Fruit fly (Drosophila melanogaster) whole organism, wandering third instar larva: ENCODE results near the gene CG7655.

Source experiments
- Abd-B ChIP-seq: fragments of >200 bp; optimal IDR thresholded peaks from 2 replicates; lab custom pipeline; 2017; ENCODE audit warnings: missing biosample characterization, missing genetic modification characterization
- CG32264 ChIP-seq: fragments of 200-800 bp; sonication (Bioruptor generic); optimal IDR thresholded peaks from 2 replicates; lab custom pipeline; 2016; ENCODE audit warnings: missing biosample characterization, missing genetic modification characterization
- CG9705 ChIP-seq: fragments of 200-800 bp; sonication (Bioruptor generic); optimal IDR thresholded peaks from 2 replicates; lab custom pipeline; 2018; ENCODE audit warnings: missing biosample characterization, mild to moderate bottlenecking, missing genetic modification characterization
- CrebA ChIP-seq: fragments of 200-800 bp; sonication (Bioruptor generic); optimal IDR thresholded peaks from 2 replicates; lab custom pipeline; 2016; ENCODE audit warnings: missing biosample characterization, mild to moderate bottlenecking, missing genetic modification characterization, borderline replicate concordance
- Dfd ChIP-seq: fragments of >200 bp; optimal IDR thresholded peaks from 2 replicates; lab custom pipeline; 2017; ENCODE audit warnings: missing biosample characterization, missing genetic modification characterization
- Dif ChIP-seq: fragments of 200-275, 200-300 bp; sonication (Bioruptor generic); optimal IDR thresholded peaks from 2 replicates; lab custom pipeline; 2018; ENCODE audit warnings: missing biosample characterization, missing genetic modification characterization; ENCODE audit not compliant: partially characterized antibody
- GATAd ChIP-seq: sonication (Bioruptor generic); optimal IDR thresholded peaks from 2 replicates; lab custom pipeline; 2016; ENCODE audit warnings: missing biosample characterization, missing genetic modification characterization
- HLH106 ChIP-seq: fragments of 200-800 bp; optimal IDR thresholded peaks from 3 replicates; lab custom pipeline; 2019; ENCODE audit warnings: missing biosample characterization, mild to moderate bottlenecking, missing genetic modification characterization, moderate library complexity
- Hnf4 ChIP-seq: fragments of 200-800 bp; sonication (Bioruptor generic); optimal IDR thresholded peaks from 2 replicates; lab custom pipeline; 2016; ENCODE audit warnings: missing biosample characterization, mild to moderate bottlenecking, missing genetic modification characterization
- Hr78 ChIP-seq: fragments of >200 bp; optimal IDR thresholded peaks from 2 replicates; lab custom pipeline; 2017; ENCODE audit warnings: missing biosample characterization, missing genetic modification characterization
- Hr83 ChIP-seq: fragments of 200-300 bp; sonication (Bioruptor generic); optimal IDR thresholded peaks from 2 replicates; lab custom pipeline; 2016; ENCODE audit warnings: missing biosample characterization, mild to moderate bottlenecking, missing genetic modification characterization, moderate library complexity; ENCODE audit not compliant: poor library complexity, severe bottlenecking
- Jra ChIP-seq: sonication (Bioruptor generic); optimal IDR thresholded peaks from 2 replicates; lab custom pipeline; 2016; ENCODE audit warnings: missing biosample characterization, missing genetic modification characterization
- Mio ChIP-seq: sonication (Bioruptor generic); optimal IDR thresholded peaks from 2 replicates; lab custom pipeline; 2016; ENCODE audit warnings: missing biosample characterization, missing genetic modification characterization
- Myc ChIP-seq: fragments of >200 bp; optimal IDR thresholded peaks from 2 replicates; lab custom pipeline; 2017
- N ChIP-seq: fragments of >200 bp; optimal IDR thresholded peaks from 2 replicates; lab custom pipeline; 2018; ENCODE audit warnings: missing biosample characterization, missing external identifiers, missing genetic modification characterization
- OdsH ChIP-seq: fragments of 200-800 bp; sonication (Bioruptor generic); optimal IDR thresholded peaks from 2 replicates; lab custom pipeline; 2016; ENCODE audit warnings: missing biosample characterization, mild to moderate bottlenecking, missing genetic modification characterization
- Rel ChIP-seq, 2 experiments: fragments of 200-800 bp; sonication (Bioruptor generic) in 1 of 2; optimal IDR thresholded peaks; 2 replicates in 1 of 2; 3 replicates in 1 of 2; lab custom pipeline; 2016 to 2019; ENCODE audit warnings: mild to moderate bottlenecking in 2 of 2, missing biosample characterization in 2 of 2, missing genetic modification characterization in 2 of 2, moderate library complexity in 1 of 2
- Sp1 ChIP-seq: fragments of 200-800 bp; sonication (Bioruptor generic); optimal IDR thresholded peaks from 3 replicates; lab custom pipeline; 2019; ENCODE audit warnings: missing biosample characterization, mild to moderate bottlenecking, missing genetic modification characterization, moderate library complexity
- Vsx2 ChIP-seq: fragments of 200-300, 225-300 bp; sonication (Bioruptor generic); optimal IDR thresholded peaks from 2 replicates; lab custom pipeline; 2018; ENCODE audit warnings: missing biosample characterization, missing genetic modification characterization; ENCODE audit not compliant: partially characterized antibody
- br ChIP-seq: fragments of 200-800 bp; sonication (Bioruptor generic); optimal IDR thresholded peaks from 2 replicates; lab custom pipeline; 2016; ENCODE audit warnings: missing biosample characterization, missing genetic modification characterization
- brk ChIP-seq: fragments of 200-800 bp; sonication (Bioruptor generic); optimal IDR thresholded peaks from 2 replicates; lab custom pipeline; 2016; ENCODE audit warnings: missing biosample characterization, mild to moderate bottlenecking, missing genetic modification characterization
- dl ChIP-seq, 2 experiments: fragments of 175-275, 200-275 bp in 1 of 2; fragments of 200-275 bp in 1 of 2; sonication (Bioruptor generic); optimal IDR thresholded peaks; lab custom pipeline; 2018; ENCODE audit warnings: mild to moderate bottlenecking in 2 of 2, missing biosample characterization in 2 of 2, missing genetic modification characterization in 2 of 2, moderate library complexity in 2 of 2; ENCODE audit not compliant: partially characterized antibody in 2 of 2, insufficient read depth in 1 of 2
- dmrt93B ChIP-seq: fragments of 200-800 bp; sonication (Bioruptor generic); optimal IDR thresholded peaks from 2 replicates; lab custom pipeline; 2018; ENCODE audit warnings: missing biosample characterization, mild to moderate bottlenecking, missing genetic modification characterization
- dsf ChIP-seq: sonication (Bioruptor generic); optimal IDR thresholded peaks from 2 replicates; lab custom pipeline; 2016; ENCODE audit warnings: missing biosample characterization, missing genetic modification characterization, borderline replicate concordance
- ey ChIP-seq: fragments of 200-800 bp; sonication (Bioruptor generic); optimal IDR thresholded peaks from 2 replicates; lab custom pipeline; 2016; ENCODE audit warnings: missing biosample characterization, missing genetic modification characterization
- foxo ChIP-seq, 2 experiments: fragments of 200-800 bp; sonication (Bioruptor generic); optimal IDR thresholded peaks; 2 replicates in 1 of 2; 3 replicates in 1 of 2; lab custom pipeline; 2016 to 2017; ENCODE audit warnings: missing biosample characterization in 2 of 2, missing genetic modification characterization in 2 of 2
- fru ChIP-seq: fragments of 200-800 bp; sonication (Bioruptor generic); optimal IDR thresholded peaks from 3 replicates; lab custom pipeline; 2016; ENCODE audit warnings: missing biosample characterization, mild to moderate bottlenecking, missing genetic modification characterization
- h ChIP-seq: fragments of 200-800 bp; sonication (Bioruptor generic); optimal IDR thresholded peaks from 3 replicates; lab custom pipeline; 2016; ENCODE audit warnings: missing biosample characterization, mild to moderate bottlenecking, missing genetic modification characterization
- jim ChIP-seq: fragments of 175-275, 200-325 bp; sonication (Bioruptor generic); optimal IDR thresholded peaks from 2 replicates; lab custom pipeline; 2016; ENCODE audit warnings: missing biosample characterization, mild to moderate bottlenecking, missing genetic modification characterization
- lola ChIP-seq: fragments of >200 bp; optimal IDR thresholded peaks from 2 replicates; lab custom pipeline; 2017; ENCODE audit warnings: missing biosample characterization, missing genetic modification characterization
- pan ChIP-seq: fragments of >200 bp; optimal IDR thresholded peaks from 2 replicates; lab custom pipeline; 2017
- psq ChIP-seq: fragments of 200-800 bp; sonication (Bioruptor generic); optimal IDR thresholded peaks from 3 replicates; lab custom pipeline; 2017; ENCODE audit warnings: missing biosample characterization, mild to moderate bottlenecking, missing genetic modification characterization, moderate library complexity
- rgr ChIP-seq: fragments of 200-800 bp; sonication (Bioruptor generic); optimal IDR thresholded peaks from 3 replicates; lab custom pipeline; 2016; ENCODE audit warnings: missing biosample characterization, mild to moderate bottlenecking, missing genetic modification characterization
- sage ChIP-seq: fragments of 200-800 bp; sonication (Bioruptor generic); optimal IDR thresholded peaks from 2 replicates; lab custom pipeline; 2016; ENCODE audit warnings: missing biosample characterization, mild to moderate bottlenecking, missing genetic modification characterization
- sv ChIP-seq: fragments of 200-800 bp; sonication (Bioruptor generic); optimal IDR thresholded peaks from 3 replicates; lab custom pipeline; 2016; ENCODE audit warnings: missing biosample characterization, missing genetic modification characterization
- tai ChIP-seq: sonication (Bioruptor generic); optimal IDR thresholded peaks from 2 replicates; lab custom pipeline; 2016; ENCODE audit warnings: missing biosample characterization, missing genetic modification characterization
- usp ChIP-seq: fragments of >200 bp; optimal IDR thresholded peaks from 2 replicates; lab custom pipeline; 2017; ENCODE audit warnings: missing biosample characterization, missing genetic modification characterization
- woc ChIP-seq: sonication (Bioruptor generic); optimal IDR thresholded peaks from 2 replicates; lab custom pipeline; 2016; ENCODE audit warnings: missing biosample characterization, mild to moderate bottlenecking, missing genetic modification characterization

CG7655 gene

dm6 chr3R:17703691-17704537, 21.4 kb downstream of the CG7655 start:
- no peak for TF ChIP-seq Myc
- no peak for TF ChIP-seq Hr78 (GFP tag; lab: Kevin White, UChicago)
- TF ChIP-seq foxo (GFP tag; optimal IDR thresholded peaks at IDR 0.05; lab: Kevin White, UChicago) = peak; percentile 99 to 100
- peak; percentile 100 for TF ChIP-seq Sp1
- peak; percentile 99 for TF ChIP-seq HLH106
- peak; percentile 96 for TF ChIP-seq CG9705 (GFP tag; lab: Kevin White, UChicago)
- peak; percentile 95 for TF ChIP-seq Dfd (GFP tag; lab: Kevin White, UChicago)
- TF ChIP-seq tai (GFP tag; lab: Kevin White, UChicago) = peak; percentile 99
- peak; percentile 99 for TF ChIP-seq Hr83 (GFP tag; lab: Kevin White, UChicago)
- TF ChIP-seq OdsH (GFP tag; lab: Kevin White, UChicago) = peak; percentile 100
- TF ChIP-seq br (GFP tag; lab: Kevin White, UChicago) = peak; percentile 100
- no peak for TF ChIP-seq pan (lab: Kevin White, UChicago)
- peak; percentile 76 for TF ChIP-seq jim
- TF ChIP-seq ey = peak; percentile 100
- TF ChIP-seq Hnf4 (GFP tag; lab: Kevin White, UChicago) = peak; percentile 100
- peak; percentile 100 for TF ChIP-seq h (GFP tag; lab: Kevin White, UChicago)
- peak; percentile 100 for TF ChIP-seq fru
- peak; percentile 99 for TF ChIP-seq psq (GFP tag; lab: Kevin White, UChicago)
- no peak for TF ChIP-seq N (GFP tag; lab: Kevin White, UChicago)
- peak; percentile 100 for TF ChIP-seq CG32264
- TF ChIP-seq sage (GFP tag; lab: Kevin White, UChicago) = peak; percentile 99
- TF ChIP-seq brk = peak; percentile 99
- TF ChIP-seq Abd-B (GFP tag; lab: Kevin White, UChicago) = no peak
- TF ChIP-seq Dif (GFP tag; lab: Kevin White, UChicago) = peak; percentile 9
- peak; percentile 98 for TF ChIP-seq CrebA
- TF ChIP-seq lola (GFP tag; lab: Kevin White, UChicago) = no peak
- peak; percentile 99 for TF ChIP-seq dmrt93B (GFP tag; lab: Kevin White, UChicago)
- TF ChIP-seq Rel (GFP tag; optimal IDR thresholded peaks at IDR 0.05; lab: Kevin White, UChicago) = peak; percentile 99
- TF ChIP-seq Rel (tag; optimal IDR thresholded peaks at IDR 0.05; lab: Kevin White, UChicago) = peak; percentile 89
- no peak for TF ChIP-seq dl (GFP tag; optimal IDR thresholded peaks at IDR 0.05; lab: Kevin White, UChicago; ENCODE audit: insufficient read depth in 1 of 2, partially characterized antibody in 2 of 2)
- TF ChIP-seq dsf (GFP tag; lab: Kevin White, UChicago) = peak; percentile 98
- peak; percentile 98 for TF ChIP-seq GATAd (GFP tag; lab: Kevin White, UChicago)
- peak; percentile 38 for TF ChIP-seq usp (GFP tag; lab: Kevin White, UChicago)
- peak; percentile 99 for TF ChIP-seq Jra (GFP tag; lab: Kevin White, UChicago)
- TF ChIP-seq rgr (GFP tag; lab: Kevin White, UChicago) = peak; percentile 100
- no peak for TF ChIP-seq Vsx2 (GFP tag; lab: Kevin White, UChicago)
- peak; percentile 99 for TF ChIP-seq sv (GFP tag; lab: Kevin White, UChicago)
- peak; percentile 96 for TF ChIP-seq Mio
- peak; percentile 99 for TF ChIP-seq woc (GFP tag; lab: Kevin White, UChicago)

dm6 chr3R:17704538-17704854, 22.0 kb downstream of the CG7655 start:
- TF ChIP-seq dl (GFP tag; optimal IDR thresholded peaks at IDR 0.05; lab: Kevin White, UChicago; ENCODE audit: insufficient read depth in 1 of 2, partially characterized antibody in 2 of 2) (peak in 1 of 2 experiments; percentile 14), pan (lab: Kevin White, UChicago) (no peak), Rel (GFP tag; optimal IDR thresholded peaks at IDR 0.05; lab: Kevin White, UChicago) (no peak), Rel (tag; optimal IDR thresholded peaks at IDR 0.05; lab: Kevin White, UChicago) (peak; percentile 41), psq (GFP tag; lab: Kevin White, UChicago) (no peak), fru (peak; percentile 54)
